Worm (Caenorhabditis elegans) whole organism, young adult: ENCODE results near the gene clec-158.
A peak's percentile ranks its signal among the peaks of the same experiment; 100 is the strongest.

ENCODE experiments used
- B0035.1 ChIP-seq: sonication (generic microtip); optimal IDR thresholded peaks from 2 replicates; lab custom pipeline; 2016; ENCODE audit warnings: missing genetic modification characterization, mild to moderate bottlenecking, missing compliant biosample characterization, missing genotype, missing genetic modification reagents
- B0261.1 ChIP-seq: sonication (generic microtip); optimal IDR thresholded peaks from 2 replicates; lab custom pipeline; 2016; ENCODE audit warnings: mild to moderate bottlenecking, missing genetic modification characterization, moderate library complexity, missing compliant biosample characterization
- B0336.3 ChIP-seq: fragments of 200-800 bp; sonication (Bioruptor generic); IDR thresholded peaks from 2 replicates; pipeline ENCODE4 v1.3.6; 2022; ENCODE audit warnings: missing genetic modification characterization, missing compliant biosample characterization
- F55B11.4 ChIP-seq: sonication (generic microtip); optimal IDR thresholded peaks from 2 replicates; lab custom pipeline; 2016; ENCODE audit warnings: missing compliant biosample characterization, missing genetic modification characterization, borderline replicate concordance; ENCODE audit not compliant: insufficient read depth
- T26A5.8 ChIP-seq: sonication (generic microtip); optimal IDR thresholded peaks from 2 replicates; lab custom pipeline; 2016; ENCODE audit warnings: missing genetic modification characterization, missing compliant biosample characterization
- Y53F4B.3 ChIP-seq: fragments of 200-800 bp; sonication (Bioruptor generic); IDR thresholded peaks from 2 replicates; pipeline ENCODE4 v1.3.6; 2022; ENCODE audit warnings: missing genetic modification reagents, missing genetic modification characterization, missing compliant biosample characterization
- Y79H2A.3 ChIP-seq: fragments of 200-800 bp; sonication (Bioruptor generic); conservative IDR thresholded peaks from 2 replicates; pipeline ENCODE4 v1.3.6; 2022; ENCODE audit warnings: missing genetic modification reagents, missing genetic modification characterization, missing compliant biosample characterization
- aptf-2 ChIP-seq: fragments of 200-800 bp; sonication (Bioruptor generic); conservative IDR thresholded peaks from 2 replicates; pipeline ENCODE4 v1.3.6; 2022; ENCODE audit warnings: missing genetic modification reagents, missing genetic modification characterization, missing compliant biosample characterization
- atf-7 ChIP-seq: sonication (generic microtip); optimal IDR thresholded peaks from 2 replicates; lab custom pipeline; 2017; ENCODE audit warnings: mild to moderate bottlenecking, missing genetic modification characterization, missing compliant biosample characterization
- attf-5 ChIP-seq: fragments of 200-800 bp; sonication (Bioruptor generic); optimal IDR thresholded peaks from 2 replicates; lab custom pipeline; 2018; ENCODE audit warnings: mild to moderate bottlenecking, missing genetic modification characterization, missing compliant biosample characterization
- attf-6 ChIP-seq: fragments of 200-800 bp; sonication (Bioruptor generic); IDR thresholded peaks from 2 replicates; pipeline ENCODE4 v1.3.6; 2022; ENCODE audit warnings: missing genetic modification reagents, missing genetic modification characterization, missing compliant biosample characterization
- ccch-3 ChIP-seq: fragments of 200-800 bp; sonication (Bioruptor generic); optimal IDR thresholded peaks from 2 replicates; lab custom pipeline; 2018; ENCODE audit warnings: mild to moderate bottlenecking, missing genetic modification characterization, missing compliant biosample characterization
- cebp-1 ChIP-seq, 2 experiments: fragments of 200-800 bp in 1 of 2; sonication (Bioruptor generic) in 1 of 2; sonication (generic microtip) in 1 of 2; IDR thresholded peaks in 1 of 2; optimal IDR thresholded peaks in 1 of 2; 2 replicates each; pipeline versions ENCODE4 v1.3.6 to Lab custom; 2017 to 2022; ENCODE audit warnings: missing compliant biosample characterization in 2 of 2, missing genetic modification characterization in 2 of 2, mild to moderate bottlenecking in 1 of 2, missing genetic modification reagents in 1 of 2, moderate library complexity in 1 of 2
- cebp-2 ChIP-seq: fragments of 200-800 bp; sonication (Bioruptor generic); IDR thresholded peaks from 2 replicates; pipeline ENCODE4 v1.3.6; 2022; ENCODE audit warnings: missing genetic modification characterization, missing compliant biosample characterization
- ceh-27 ChIP-seq: fragments of 200-800 bp; sonication (Bioruptor generic); optimal IDR thresholded peaks from 2 replicates; lab custom pipeline; 2018; ENCODE audit warnings: mild to moderate bottlenecking, missing genetic modification characterization, moderate library complexity, missing compliant biosample characterization
- ceh-40 ChIP-seq: fragments of 200-800 bp; sonication (Bioruptor generic); IDR thresholded peaks from 2 replicates; pipeline ENCODE4 v1.3.6; 2022; ENCODE audit warnings: missing genetic modification characterization, missing compliant biosample characterization
- dox-1 ChIP-seq: fragments of 200-800 bp; sonication (Bioruptor generic); IDR thresholded peaks from 2 replicates; pipeline ENCODE4 v1.3.6; 2022; ENCODE audit warnings: missing genetic modification reagents, missing genetic modification characterization, missing compliant biosample characterization
- efl-1 ChIP-seq: fragments of 150-350 bp; optimal IDR thresholded peaks from 2 replicates; lab custom pipeline; 2014; ENCODE audit warnings: missing biosample characterization, missing genetic modification reagents, missing genetic modification characterization
- egl-44 ChIP-seq: fragments of 200-800 bp; sonication (Bioruptor generic); IDR thresholded peaks from 2 replicates; pipeline ENCODE4 v1.3.6; 2022; ENCODE audit warnings: missing genetic modification reagents, missing genetic modification characterization, missing compliant biosample characterization
- egrh-3 ChIP-seq: fragments of 200-800 bp; sonication (Bioruptor generic); IDR thresholded peaks from 2 replicates; pipeline ENCODE4 v1.3.6; 2022; ENCODE audit warnings: missing genetic modification reagents, missing genetic modification characterization, missing compliant biosample characterization
- ets-4 ChIP-seq: fragments of 200-800 bp; sonication (Bioruptor generic); optimal IDR thresholded peaks from 2 replicates; lab custom pipeline; 2018; ENCODE audit warnings: mild to moderate bottlenecking, missing genetic modification characterization, missing compliant biosample characterization
- gei-17 ChIP-seq: fragments of 200-800 bp; sonication (Bioruptor generic); optimal IDR thresholded peaks from 2 replicates; lab custom pipeline; 2018; ENCODE audit warnings: mild to moderate bottlenecking, missing genetic modification characterization, missing compliant biosample characterization
- hmg-1.2 ChIP-seq: fragments of 200-800 bp; sonication (Bioruptor generic); IDR thresholded peaks from 2 replicates; pipeline ENCODE4 v1.3.6; 2022; ENCODE audit warnings: missing genetic modification reagents, missing genetic modification characterization, missing compliant biosample characterization
- lag-1 ChIP-seq: fragments of 200-800 bp; sonication (Bioruptor generic); IDR thresholded peaks from 2 replicates; pipeline ENCODE4 v1.3.6; 2022; ENCODE audit warnings: missing genetic modification reagents, missing genetic modification characterization, missing compliant biosample characterization
- let-607 ChIP-seq, 2 experiments: fragments of 200-800 bp in 1 of 2; sonication (Bioruptor generic) in 1 of 2; sonication (generic microtip) in 1 of 2; optimal IDR thresholded peaks; 2 replicates each; lab custom pipeline; 2016 to 2018; ENCODE audit warnings: mild to moderate bottlenecking in 2 of 2, missing compliant biosample characterization in 2 of 2, missing genetic modification characterization in 2 of 2, moderate library complexity in 2 of 2, missing genotype in 1 of 2
- lin-26 ChIP-seq: fragments of 200-800 bp; sonication (Bioruptor generic); IDR thresholded peaks from 2 replicates; pipeline ENCODE4 v1.3.6; 2022; ENCODE audit warnings: missing genetic modification reagents, missing genetic modification characterization, missing compliant biosample characterization
- lin-35 ChIP-seq, 3 experiments: fragments of 150-350 bp in 2 of 3; sonication (generic microtip) in 1 of 3; optimal IDR thresholded peaks; 2 replicates each; lab custom pipeline; 2014 to 2018; ENCODE audit warnings: missing biosample characterization in 3 of 3, missing genetic modification characterization in 3 of 3, missing genetic modification reagents in 3 of 3
- lin-54 ChIP-seq: fragments of 200-800 bp; sonication (Bioruptor generic); optimal IDR thresholded peaks from 2 replicates; lab custom pipeline; 2018; ENCODE audit warnings: mild to moderate bottlenecking, missing genetic modification characterization, missing compliant biosample characterization
- lir-1 ChIP-seq: fragments of 200-800 bp; sonication (Bioruptor generic); conservative IDR thresholded peaks from 2 replicates; pipeline ENCODE4 v1.3.6; 2022; ENCODE audit warnings: missing genetic modification reagents, missing genetic modification characterization, missing compliant biosample characterization
- madf-10 ChIP-seq: sonication (generic microtip); optimal IDR thresholded peaks from 2 replicates; lab custom pipeline; 2016; ENCODE audit warnings: mild to moderate bottlenecking, missing genetic modification characterization, missing compliant biosample characterization
- madf-3 ChIP-seq: fragments of 200-800 bp; sonication (Bioruptor generic); IDR thresholded peaks from 2 replicates; pipeline ENCODE4 v1.3.6; 2022; ENCODE audit warnings: missing genetic modification reagents, missing genetic modification characterization, missing compliant biosample characterization
- nhr-80 ChIP-seq: sonication (generic microtip); optimal IDR thresholded peaks from 2 replicates; lab custom pipeline; 2016; ENCODE audit warnings: missing genetic modification characterization, missing compliant biosample characterization
- nhr-90 ChIP-seq: sonication (generic microtip); optimal IDR thresholded peaks from 2 replicates; lab custom pipeline; 2016; ENCODE audit warnings: missing genotype, mild to moderate bottlenecking, missing genetic modification characterization, missing compliant biosample characterization
- pha-4 ChIP-seq: fragments of 150-350 bp; sonication (generic microtip); optimal IDR thresholded peaks from 2 replicates; lab custom pipeline; 2014; ENCODE audit warnings: missing biosample characterization, missing genetic modification reagents, missing genetic modification characterization
- rec-8 ChIP-seq, 2 experiments: sonication (generic microtip); optimal IDR thresholded peaks; 2 replicates each; lab custom pipeline; 2016; ENCODE audit warnings: mild to moderate bottlenecking in 2 of 2, missing genetic modification characterization in 2 of 2, missing genetic modification reagents in 2 of 2, missing genotype in 2 of 2, missing biosample characterization in 1 of 2, missing compliant biosample characterization in 1 of 2, moderate library complexity in 1 of 2
- rpc-1 ChIP-seq, 2 experiments: fragments of 150-350 bp in 1 of 2; sonication (generic microtip) in 1 of 2; optimal IDR thresholded peaks; 2 replicates each; lab custom pipeline; 2014 to 2018; ENCODE audit warnings: missing biosample characterization in 1 of 2, missing genetic modification characterization in 1 of 2, missing genetic modification reagents in 1 of 2, missing genotype in 1 of 2
- snpc-1.1 ChIP-seq: sonication (generic microtip); optimal IDR thresholded peaks from 2 replicates; lab custom pipeline; 2017; ENCODE audit warnings: missing genetic modification characterization, mild to moderate bottlenecking, missing compliant biosample characterization, antibody characterized with exemption, moderate library complexity, missing genotype, missing genetic modification reagents; ENCODE audit not compliant: insufficient read depth
- snpc-3.4 ChIP-seq: sonication (generic microtip); optimal IDR thresholded peaks from 2 replicates; lab custom pipeline; 2017; ENCODE audit warnings: missing genetic modification characterization, mild to moderate bottlenecking, missing compliant biosample characterization, antibody characterized with exemption, moderate library complexity, missing genotype, missing genetic modification reagents
- snpc-4 ChIP-seq, 5 experiments: fragments of 150-350 bp in 1 of 5; sonication (generic microtip) in 4 of 5; optimal IDR thresholded peaks; 2 replicates each; lab custom pipeline; 2014 to 2018; ENCODE audit warnings: missing genetic modification characterization in 5 of 5, missing biosample characterization in 3 of 5, antibody characterized with exemption in 2 of 5, mild to moderate bottlenecking in 2 of 5, missing compliant biosample characterization in 2 of 5, missing genotype in 2 of 5, moderate library complexity in 2 of 5, missing genetic modification reagents in 1 of 5
- tbp1 ChIP-seq: fragments of 200-800 bp; sonication (Bioruptor generic); optimal IDR thresholded peaks from 2 replicates; lab custom pipeline; 2018; ENCODE audit warnings: mild to moderate bottlenecking, missing genetic modification characterization, missing compliant biosample characterization
- tlf-1 ChIP-seq: fragments of 200-800 bp; sonication (Bioruptor generic); optimal IDR thresholded peaks from 2 replicates; lab custom pipeline; 2018; ENCODE audit warnings: mild to moderate bottlenecking, missing genetic modification characterization, missing compliant biosample characterization
- unc-62 ChIP-seq: fragments of 150-350 bp; optimal IDR thresholded peaks from 2 replicates; lab custom pipeline; 2014; ENCODE audit warnings: missing biosample characterization, missing genetic modification reagents, missing genetic modification characterization
- zfh-2 ChIP-seq: fragments of 200-800 bp; sonication (Bioruptor generic); conservative IDR thresholded peaks from 2 replicates; pipeline ENCODE4 v1.3.6; 2022; ENCODE audit warnings: missing genetic modification reagents, missing genetic modification characterization, missing compliant biosample characterization
- ztf-22 ChIP-seq: fragments of 200-800 bp; sonication (Bioruptor generic); optimal IDR thresholded peaks from 2 replicates; lab custom pipeline; 2018; ENCODE audit warnings: mild to moderate bottlenecking, missing genetic modification characterization, moderate library complexity, missing compliant biosample characterization

Gene clec-158

DNA sequence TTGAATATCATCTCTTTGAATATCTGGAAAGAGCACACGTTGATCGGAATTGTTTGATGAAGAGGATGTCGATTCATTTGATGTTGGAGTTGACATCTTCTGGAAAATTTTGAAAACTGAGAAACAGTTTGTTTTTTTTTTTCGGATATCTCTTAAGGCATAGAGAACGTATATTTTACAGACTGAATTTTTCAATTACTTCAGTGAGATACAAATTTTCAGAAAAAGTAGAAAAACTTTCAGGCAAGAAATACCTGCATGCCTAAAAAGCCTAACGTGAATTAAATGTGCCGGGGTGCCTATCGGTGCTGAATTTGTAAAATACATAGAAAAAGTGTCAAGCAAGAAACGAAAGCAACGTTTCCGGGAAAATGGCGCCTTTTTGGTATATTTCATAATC lies 2.7 kb downstream of the clec-158 start, which contains the start of gene zak-1:
TSS of gene zak-1 (minus strand) at position 101 of the 400 bp plus-strand sequence.
- TF ChIP-seq T26A5.8 (tag; lab: Kevin White, UChicago) (no peak), lin-26 (GFP tag; lab: Robert Waterston, UW) (no peak), efl-1 (GFP tag; lab: Kevin White, UChicago) (no peak), attf-6 (GFP tag; lab: Robert Waterston, UW) (no peak), F55B11.4 (tag; lab: Kevin White, UChicago) (no peak), lag-1 (GFP tag; lab: Robert Waterston, UW) (no peak), rec-8 (tag; optimal IDR thresholded peaks at IDR 0.05; lab: Kevin White, UChicago) (no peak), snpc-4 (GFP tag; optimal IDR thresholded peaks at IDR 0.05; lab: Kevin White, UChicago) (no peak), snpc-4 (tag; optimal IDR thresholded peaks at IDR 0.05; lab: Kevin White, UChicago) (no peak), ccch-3 (GFP tag; lab: Kevin White, UChicago) (no peak), aptf-2 (GFP tag; lab: Robert Waterston, UW) (no peak), B0035.1 (no peak), cebp-1 (GFP tag; IDR thresholded peaks at IDR 0.05; lab: Robert Waterston, UW) (no peak), cebp-1 (tag; optimal IDR thresholded peaks at IDR 0.05; lab: Kevin White, UChicago) (no peak)

DNA sequence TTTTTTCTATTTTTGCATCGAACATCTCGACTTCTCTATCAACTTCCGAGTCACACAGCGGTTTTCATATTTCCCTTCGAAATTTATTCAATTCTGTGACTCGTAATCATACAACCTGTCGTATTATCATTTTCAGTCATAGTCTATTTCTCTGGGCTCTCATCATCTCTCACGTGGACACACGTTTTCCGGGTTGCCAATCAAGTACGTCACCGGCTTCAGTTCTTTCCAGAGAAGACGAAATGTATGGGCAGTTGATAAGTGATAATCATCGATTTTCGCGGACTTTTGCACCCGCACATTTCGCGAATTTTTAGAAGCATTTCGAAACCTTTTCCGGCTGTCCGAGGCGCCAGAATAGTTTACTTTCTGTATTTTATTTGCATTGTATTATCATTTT lies 9.1 kb downstream of the clec-158 start, which contains the start of gene srv-1:
TSS of gene srv-1 (plus strand) at position 131 of the 400 bp plus-strand sequence.
- TF ChIP-seq B0261.1 (tag; lab: Kevin White, UChicago) (no peak), lir-1 (GFP tag; lab: Robert Waterston, UW) (0 out of 2 replicates have a peak, but pooled peaks have one; percentile 9), ets-4 (peak; percentile 92), pha-4 (no peak), egrh-3 (GFP tag; lab: Robert Waterston, UW) (no peak), hmg-1.2 (GFP tag; lab: Robert Waterston, UW) (0 out of 2 replicates have a peak, but pooled peaks have one; percentile 16), B0336.3 (GFP tag; lab: Robert Waterston, UW) (peak; percentile 57; the same call in 1 of the 2 replicates), Y53F4B.3 (GFP tag; lab: Robert Waterston, UW) (no peak), ceh-27 (GFP tag; lab: Kevin White, UChicago) (no peak), madf-3 (GFP tag; lab: Robert Waterston, UW) (no peak), atf-7 (tag; lab: Kevin White, UChicago) (peak; percentile 86), egl-44 (GFP tag; lab: Robert Waterston, UW) (0 out of 2 replicates have a peak, but pooled peaks have one; percentile 22), madf-10 (tag; lab: Kevin White, UChicago) (peak; percentile 25), snpc-1.1 (tag; lab: Kevin White, UChicago) (no peak), ceh-40 (GFP tag; lab: Robert Waterston, UW) (no peak), dox-1 (GFP tag; lab: Robert Waterston, UW) (peak; percentile 27; the same call in 1 of the 2 replicates), Y79H2A.3 (no peak), cebp-2 (GFP tag; lab: Robert Waterston, UW) (0 out of 2 replicates have a peak, but pooled peaks have one; percentile 31), gei-17 (GFP tag; lab: Kevin White, UChicago) (no peak), cebp-1 (GFP tag; IDR thresholded peaks at IDR 0.05; lab: Robert Waterston, UW) (peak; percentile 53; the same call in 1 of the 2 replicates), cebp-1 (tag; optimal IDR thresholded peaks at IDR 0.05; lab: Kevin White, UChicago) (peak; percentile 72), rec-8 (tag; optimal IDR thresholded peaks at IDR 0.05; lab: Kevin White, UChicago) (no peak), snpc-3.4 (tag; lab: Kevin White, UChicago) (no peak), nhr-90 (tag; lab: Kevin White, UChicago) (peak; percentile 45), zfh-2 (GFP tag; lab: Robert Waterston, UW) (no peak), lin-54 (GFP tag; lab: Kevin White, UChicago) (peak; percentile 33), tbp1 (GFP tag; lab: Kevin White, UChicago) (peak; percentile 32), tlf-1 (peak; percentile 49), rpc-1 (optimal IDR thresholded peaks at IDR 0.05; lab: Kevin White, UChicago) (no peak), rpc-1 (tag; optimal IDR thresholded peaks at IDR 0.05; lab: Kevin White, UChicago) (no peak), lin-35 (GFP tag; optimal IDR thresholded peaks at IDR 0.05; lab: Kevin White, UChicago) (no peak), ztf-22 (peak; percentile 70), nhr-80 (peak; percentile 98), let-607 (tag; optimal IDR thresholded peaks at IDR 0.05; lab: Kevin White, UChicago) (peak; percentile 49 to 62), attf-5 (peak; percentile 15), unc-62 (GFP tag; lab: Kevin White, UChicago) (peak; percentile 40)
